Worm (Caenorhabditis elegans): ENCODE measurements around the gene R07A4.3.

DNA sequence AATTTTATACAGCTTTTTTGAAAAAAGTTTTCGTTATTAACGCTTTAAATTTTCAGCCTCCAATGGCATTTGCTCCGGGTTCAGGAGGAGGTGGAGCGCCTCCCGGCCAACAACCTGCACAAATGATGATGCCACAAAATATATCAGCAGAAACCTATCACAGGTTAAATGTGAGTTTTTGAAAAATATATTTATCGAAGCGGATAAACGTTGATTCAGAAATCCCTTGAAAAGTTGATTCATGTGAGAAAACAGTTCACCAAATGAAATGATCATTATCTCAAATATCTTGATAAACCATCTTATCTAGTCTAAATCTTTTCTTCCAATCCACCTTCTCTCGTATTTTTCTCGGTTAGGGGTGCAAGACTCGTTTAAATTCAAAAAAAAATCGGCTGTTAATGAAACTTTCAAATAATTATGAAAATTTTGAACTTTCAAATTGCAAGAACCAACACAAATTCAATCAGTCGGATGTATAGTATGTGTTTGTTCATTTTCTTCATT, 15.8 kb downstream of the R07A4.3 start, which contains the start of gene sma-9:
- no peak for TF ChIP-seq pha-4 (tag; optimal IDR thresholded peaks at IDR 0.05)
- no peak for TF ChIP-seq mdl-1 (tag; optimal IDR thresholded peaks at IDR 0.05)
- no peak for TF ChIP-seq nhr-76 (tag; optimal IDR thresholded peaks at IDR 0.05)
- no peak for TF ChIP-seq elt-2 (tag; optimal IDR thresholded peaks at IDR 0.05)
- TF ChIP-seq snpc-4 (tag; optimal IDR thresholded peaks at IDR 0.05): no peak
- no peak for TF ChIP-seq ceh-82 (tag; optimal IDR thresholded peaks at IDR 0.05)
- TF ChIP-seq nhr-237 (tag; optimal IDR thresholded peaks at IDR 0.05): no peak
- TF ChIP-seq lin-15B (tag; optimal IDR thresholded peaks at IDR 0.05): no peak
- TF ChIP-seq ztf-11 (tag; optimal IDR thresholded peaks at IDR 0.05): no peak
- TF ChIP-seq nhr-23 (tag; optimal IDR thresholded peaks at IDR 0.05): peak; percentile 38
- TF ChIP-seq skn-1 (tag; optimal IDR thresholded peaks at IDR 0.05): no peak
- no peak for TF ChIP-seq pqm-1 (tag; optimal IDR thresholded peaks at IDR 0.05)
- no peak for TF ChIP-seq jun-1 (tag; optimal IDR thresholded peaks at IDR 0.05)
- no peak for TF ChIP-seq ceh-16 (tag; optimal IDR thresholded peaks at IDR 0.05)
